Worm (Caenorhabditis elegans): ENCODE data around the gene cyp-37A1.
"Not testable (repeated sequence)": the region's sequence is repeated elsewhere in the genome, so short reads cannot be mapped to it uniquely, and the experiment has no call there.

Gene cyp-37A1

ce11 chrII:14010656-14011376, 5.9 kb downstream of the cyp-37A1 start, which contains the start of gene F01D5.8:
Gene F01D5.8 (plus strand): TSS chrII:14010706.
- TF ChIP-seq cog-1 (tag; optimal IDR thresholded peaks at IDR 0.05) (no peak), klf-2 (GFP tag; conservative IDR thresholded peaks at IDR 0.05) (no peak), tab-1 (GFP tag; IDR thresholded peaks at IDR 0.05) (no peak), med-1 (GFP tag; optimal IDR thresholded peaks at IDR 0.05; ENCODE audit: insufficient read depth) (no peak), flt-1 (GFP tag; IDR thresholded peaks at IDR 0.05) (no peak), T22C8.4 (GFP tag; IDR thresholded peaks at IDR 0.05) (no peak)

- TF ChIP-seq klf-2 (GFP tag; conservative IDR thresholded peaks at IDR 0.05) (no peak), tab-1 (GFP tag; IDR thresholded peaks at IDR 0.05) (no peak), cog-1 (tag; optimal IDR thresholded peaks at IDR 0.05) (no peak), T22C8.4 (GFP tag; IDR thresholded peaks at IDR 0.05) (no peak), ztf-23 (GFP tag; IDR thresholded peaks at IDR 0.05) (no peak), flt-1 (GFP tag; IDR thresholded peaks at IDR 0.05) (no peak), ztf-29 (GFP tag; IDR thresholded peaks at IDR 0.05) (no peak), med-1 (GFP tag; optimal IDR thresholded peaks at IDR 0.05; ENCODE audit: insufficient read depth) (no peak), ref-1 (GFP tag; conservative IDR thresholded peaks at IDR 0.05) (no peak)
Observed at ce11 chrII:14008359-14008758, 8.4 kb downstream of the cyp-37A1 start, which contains the start of gene F01D5.7. Gene F01D5.7 (plus strand): TSS chrII:14008659.

- TF ChIP-seq ztf-23 (GFP tag; IDR thresholded peaks at IDR 0.05) (no peak), T22C8.4 (GFP tag; IDR thresholded peaks at IDR 0.05) (no peak), tab-1 (GFP tag; IDR thresholded peaks at IDR 0.05) (no peak), med-1 (GFP tag; optimal IDR thresholded peaks at IDR 0.05; ENCODE audit: insufficient read depth) (no peak), ztf-29 (GFP tag; IDR thresholded peaks at IDR 0.05) (no peak), klf-2 (GFP tag; conservative IDR thresholded peaks at IDR 0.05) (no peak), ref-1 (GFP tag; conservative IDR thresholded peaks at IDR 0.05) (no peak), cog-1 (tag; optimal IDR thresholded peaks at IDR 0.05) (no peak), flt-1 (GFP tag; IDR thresholded peaks at IDR 0.05) (no peak)
Observed at ce11 chrII:14006210-14006609, 10.6 kb downstream of the cyp-37A1 start, which contains the start of gene F01D5.6. Gene F01D5.6 (plus strand): TSS chrII:14006510.

DNA sequence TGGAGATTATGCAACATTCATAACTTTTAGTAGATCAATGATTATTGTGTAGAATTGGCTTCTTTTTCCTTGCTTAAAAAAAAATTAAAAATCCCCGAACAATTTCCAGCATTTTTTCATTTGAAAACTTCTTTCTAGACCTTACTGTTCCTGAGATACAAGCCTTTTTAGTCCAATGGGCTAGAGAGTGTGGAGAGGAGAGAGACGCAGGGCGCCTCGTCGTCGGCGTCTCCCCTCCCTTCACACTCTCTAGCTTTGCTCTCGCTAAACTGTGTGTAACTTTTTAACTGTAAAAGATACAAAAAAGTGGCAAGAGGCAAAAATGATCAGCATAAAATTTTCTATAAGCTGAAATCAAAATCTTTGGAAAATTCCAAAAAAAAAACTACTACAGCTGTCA, 11.6 kb downstream of the cyp-37A1 start:
- no peak for TF ChIP-seq cog-1 (tag; optimal IDR thresholded peaks at IDR 0.05)
- TF ChIP-seq tab-1 (GFP tag; IDR thresholded peaks at IDR 0.05) = no peak
- no peak for TF ChIP-seq ztf-23 (GFP tag; IDR thresholded peaks at IDR 0.05)
- TF ChIP-seq med-1 (GFP tag; optimal IDR thresholded peaks at IDR 0.05; ENCODE audit: insufficient read depth) = no peak
- TF ChIP-seq ztf-29 (GFP tag; IDR thresholded peaks at IDR 0.05) = no peak
- no peak for TF ChIP-seq klf-2 (GFP tag; conservative IDR thresholded peaks at IDR 0.05)
- TF ChIP-seq T22C8.4 (GFP tag; IDR thresholded peaks at IDR 0.05) = no peak
- TF ChIP-seq flt-1 (GFP tag; IDR thresholded peaks at IDR 0.05) = no peak
- TF ChIP-seq ref-1 (GFP tag; conservative IDR thresholded peaks at IDR 0.05) = no peak

DNA sequence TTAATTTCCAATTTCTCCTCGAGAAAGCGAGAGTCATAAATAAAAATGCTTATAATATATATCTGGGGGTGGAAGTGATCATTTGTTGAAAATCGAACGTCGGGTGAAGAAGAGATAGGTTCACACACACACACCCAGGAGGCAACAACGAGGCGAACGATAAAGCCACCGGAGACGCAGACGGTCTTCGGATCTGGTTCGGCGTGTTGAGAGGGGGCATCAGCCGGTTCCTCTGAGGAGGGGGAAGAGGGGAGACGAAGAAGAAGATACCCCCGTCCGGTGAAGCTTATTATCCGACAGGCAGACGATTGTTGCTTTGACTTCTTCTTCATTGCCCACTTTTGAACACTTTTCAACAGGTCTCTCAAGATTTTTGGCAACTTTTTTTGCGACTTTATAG, 12.0 kb downstream of the cyp-37A1 start:
- TF ChIP-seq ref-1 (GFP tag; conservative IDR thresholded peaks at IDR 0.05) = no peak
- no peak for TF ChIP-seq cog-1 (tag; optimal IDR thresholded peaks at IDR 0.05)
- TF ChIP-seq tab-1 (GFP tag; IDR thresholded peaks at IDR 0.05) = no peak
- TF ChIP-seq ztf-23 (GFP tag; IDR thresholded peaks at IDR 0.05) = no peak
- no peak for TF ChIP-seq ztf-29 (GFP tag; IDR thresholded peaks at IDR 0.05)
- TF ChIP-seq med-1 (GFP tag; optimal IDR thresholded peaks at IDR 0.05; ENCODE audit: insufficient read depth) = no peak
- no peak for TF ChIP-seq flt-1 (GFP tag; IDR thresholded peaks at IDR 0.05)
- TF ChIP-seq klf-2 (GFP tag; conservative IDR thresholded peaks at IDR 0.05) = no peak
- TF ChIP-seq T22C8.4 (GFP tag; IDR thresholded peaks at IDR 0.05) = no peak

- no peak for TF ChIP-seq ref-1 (GFP tag; conservative IDR thresholded peaks at IDR 0.05)
- no peak for TF ChIP-seq tab-1 (GFP tag; IDR thresholded peaks at IDR 0.05)
- no peak for TF ChIP-seq med-1 (GFP tag; optimal IDR thresholded peaks at IDR 0.05; ENCODE audit: insufficient read depth)
- no peak for TF ChIP-seq cog-1 (tag; optimal IDR thresholded peaks at IDR 0.05)
- TF ChIP-seq ztf-29 (GFP tag; IDR thresholded peaks at IDR 0.05) = no peak
- TF ChIP-seq flt-1 (GFP tag; IDR thresholded peaks at IDR 0.05) = no peak
- no peak for TF ChIP-seq ztf-23 (GFP tag; IDR thresholded peaks at IDR 0.05)
- TF ChIP-seq klf-2 (GFP tag; conservative IDR thresholded peaks at IDR 0.05) = no peak
- no peak for TF ChIP-seq T22C8.4 (GFP tag; IDR thresholded peaks at IDR 0.05)
Observed at ce11 chrII:14003821-14004430, 12.8 kb downstream of the cyp-37A1 start.

- no peak for TF ChIP-seq klf-2 (GFP tag; conservative IDR thresholded peaks at IDR 0.05)
- no peak for TF ChIP-seq med-1 (GFP tag; optimal IDR thresholded peaks at IDR 0.05; ENCODE audit: insufficient read depth)
- TF ChIP-seq ztf-23 (GFP tag; IDR thresholded peaks at IDR 0.05) = no peak
- TF ChIP-seq flt-1 (GFP tag; IDR thresholded peaks at IDR 0.05) = no peak
- no peak for TF ChIP-seq T22C8.4 (GFP tag; IDR thresholded peaks at IDR 0.05)
- no peak for TF ChIP-seq tab-1 (GFP tag; IDR thresholded peaks at IDR 0.05)
- no peak for TF ChIP-seq ztf-29 (GFP tag; IDR thresholded peaks at IDR 0.05)
- TF ChIP-seq ref-1 (GFP tag; conservative IDR thresholded peaks at IDR 0.05) = no peak
- TF ChIP-seq cog-1 (tag; optimal IDR thresholded peaks at IDR 0.05) = no peak
Observed at ce11 chrII:14002200-14002599, 14.6 kb downstream of the cyp-37A1 start, which contains the start of gene F01D5.5. Gene F01D5.5 (minus strand): TSS chrII:14002300.

- not testable (repeated sequence) for TF ChIP-seq flt-1 (GFP tag; IDR thresholded peaks at IDR 0.05); ref-1 (GFP tag; conservative IDR thresholded peaks at IDR 0.05); ztf-29 (GFP tag; IDR thresholded peaks at IDR 0.05)
Observed at ce11 chrII:14000044-14000443, 16.7 kb downstream of the cyp-37A1 start, which contains the start of gene F01D5.3. Gene F01D5.3 (minus strand): TSS chrII:14000144.

DNA sequence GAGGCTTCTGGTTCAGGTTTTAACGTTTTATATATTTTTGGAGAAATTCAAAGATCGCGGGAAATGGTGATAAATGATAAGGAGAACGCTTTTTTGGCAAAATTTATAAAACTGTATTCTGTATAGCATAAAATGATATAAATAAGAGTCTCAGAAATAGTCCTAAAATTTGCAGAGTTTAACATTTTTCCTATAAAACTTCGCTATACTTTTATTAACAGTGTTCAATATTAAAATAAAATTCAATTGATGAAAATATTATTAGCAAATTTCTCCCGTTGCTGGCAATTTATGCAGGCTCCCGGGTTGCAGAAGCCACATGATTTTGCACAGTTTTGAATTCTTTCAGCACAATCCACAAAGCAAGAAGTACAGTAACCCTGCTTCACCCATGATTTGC, 17.8 kb downstream of the cyp-37A1 start, which contains the start of gene F01D5.2:
Gene F01D5.2, minus strand, starts transcription at position 101 of the 400 bp plus-strand sequence.
- TF ChIP-seq T22C8.4 (GFP tag; IDR thresholded peaks at IDR 0.05) (no peak), klf-2 (GFP tag; conservative IDR thresholded peaks at IDR 0.05) (no peak), med-1 (GFP tag; optimal IDR thresholded peaks at IDR 0.05; ENCODE audit: insufficient read depth) (no peak), tab-1 (GFP tag; IDR thresholded peaks at IDR 0.05) (no peak)

Data from whole organism, midembryonic.